Worm (Caenorhabditis elegans) whole organism, midembryonic: ENCODE measurements around the gene nspb-7.

ENCODE experiments used
- T22C8.4 ChIP-seq: fragments of 200-800 bp; sonication (Bioruptor generic); IDR thresholded peaks from 2 replicates; pipeline ENCODE4 v1.3.6; 2022; ENCODE audit warnings: missing genetic modification characterization, missing compliant biosample characterization
- cog-1 ChIP-seq: sonication (generic microtip); optimal IDR thresholded peaks from 2 replicates; lab custom pipeline; 2016; ENCODE audit warnings: missing genetic modification characterization, missing compliant biosample characterization
- flt-1 ChIP-seq: fragments of 200-800 bp; sonication (Bioruptor generic); IDR thresholded peaks from 2 replicates; pipeline ENCODE4 v1.3.6; 2022; ENCODE audit warnings: missing genetic modification characterization, missing compliant biosample characterization
- med-1 ChIP-seq: sonication (generic microtip); optimal IDR thresholded peaks from 2 replicates; lab custom pipeline; 2017; ENCODE audit warnings: missing genetic modification characterization, mild to moderate bottlenecking, missing compliant biosample characterization, antibody characterized with exemption, missing genetic modification reagents; ENCODE audit not compliant: insufficient read depth
- ref-1 ChIP-seq: fragments of 200-800 bp; sonication (Bioruptor generic); conservative IDR thresholded peaks from 2 replicates; pipeline ENCODE4 v1.3.6; 2022; ENCODE audit warnings: missing genetic modification reagents, missing genetic modification characterization, missing compliant biosample characterization
- tab-1 ChIP-seq: fragments of 200-800 bp; sonication (Bioruptor generic); IDR thresholded peaks from 2 replicates; pipeline ENCODE4 v1.3.6; 2022; ENCODE audit warnings: missing genetic modification characterization, missing compliant biosample characterization
- ztf-23 ChIP-seq: fragments of 200-800 bp; sonication (Bioruptor generic); IDR thresholded peaks from 2 replicates; pipeline ENCODE4 v1.3.6; 2022; ENCODE audit warnings: missing genetic modification reagents, missing genetic modification characterization, missing compliant biosample characterization
- ztf-29 ChIP-seq: fragments of 200-800 bp; sonication (Bioruptor generic); IDR thresholded peaks from 2 replicates; pipeline ENCODE4 v1.3.6; 2022; ENCODE audit warnings: missing genetic modification reagents, missing genetic modification characterization, missing compliant biosample characterization

DNA sequence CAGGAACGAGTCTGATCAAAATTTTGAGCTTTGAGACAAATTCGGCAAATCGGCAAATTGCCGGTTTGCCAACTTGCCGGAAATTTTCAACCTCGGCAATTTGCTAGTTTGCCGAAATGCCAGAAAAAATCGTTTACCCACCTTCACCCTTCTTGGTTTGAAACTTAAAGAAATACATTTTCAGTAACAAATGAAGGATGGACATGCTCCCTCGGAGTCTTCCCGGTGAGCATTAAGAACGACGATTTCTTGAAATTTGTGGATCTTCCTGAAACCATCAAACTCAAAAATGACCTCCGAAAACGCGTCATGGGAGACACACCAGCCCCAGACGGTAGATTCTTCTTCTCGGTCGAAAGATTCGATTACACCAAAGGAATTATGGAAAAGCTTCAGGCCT is 24.6 kb downstream of the nspb-7 start:
- TF ChIP-seq ref-1 (GFP tag; lab: Robert Waterston, UW) (no peak), tab-1 (GFP tag; lab: Robert Waterston, UW) (no peak), ztf-29 (no peak), flt-1 (no peak), med-1 (GFP tag; lab: Kevin White, UChicago) (no peak), T22C8.4 (GFP tag; lab: Robert Waterston, UW) (no peak), cog-1 (tag; lab: Kevin White, UChicago) (no peak), ztf-23 (GFP tag; lab: Robert Waterston, UW) (no peak)
